Worm (Caenorhabditis elegans): ENCODE data around the gene flcn-1.

flcn-1 gene

ce11 chrII:6908689-6909088 is 19.9 kb upstream of the flcn-1 start (continued):
- peak; percentile 7 for TF ChIP-seq rnt-1 (tag; optimal IDR thresholded peaks at IDR 0.05)

ce11 chrII:6909568-6910122 is 18.9 kb upstream of the flcn-1 start, which contains the start of gene asm-1:
TSS of gene asm-1 (plus strand) at chrII:6910072.
- no peak for TF ChIP-seq nhr-12 (tag; optimal IDR thresholded peaks at IDR 0.05)
- TF ChIP-seq unc-98 (GFP tag; IDR thresholded peaks at IDR 0.05): no peak
- TF ChIP-seq nhr-20 (tag; optimal IDR thresholded peaks at IDR 0.05): peak; percentile 34
- peak in 2 of 6 experiments; percentile 49 to 67 for TF ChIP-seq elt-3 (tag; optimal IDR thresholded peaks at IDR 0.05)
- peak; percentile 47 for TF ChIP-seq nhr-71 (tag; optimal IDR thresholded peaks at IDR 0.05)
- no peak for TF ChIP-seq grh-1 (GFP tag; IDR thresholded peaks at IDR 0.05)
- no peak for TF ChIP-seq F16B12.6 (tag; optimal IDR thresholded peaks at IDR 0.05)
- no peak for TF ChIP-seq hlh-17 (GFP tag; optimal IDR thresholded peaks at IDR 0.05; ENCODE audit: borderline replicate concordance)
- TF ChIP-seq nhr-11 (tag; optimal IDR thresholded peaks at IDR 0.05): no peak
- TF ChIP-seq fkh-10 (GFP tag; optimal IDR thresholded peaks at IDR 0.05): no peak
- peak in 1 of 2 experiments; percentile 26 for TF ChIP-seq lin-35 (GFP tag; optimal IDR thresholded peaks at IDR 0.05)
- TF ChIP-seq rnt-1 (tag; optimal IDR thresholded peaks at IDR 0.05): no peak
- peak; percentile 18 for TF ChIP-seq mep-1 (tag; optimal IDR thresholded peaks at IDR 0.05)
- no peak for TF ChIP-seq ama-1 (optimal IDR thresholded peaks at IDR 0.05)
- no peak for TF ChIP-seq ztf-4 (tag; optimal IDR thresholded peaks at IDR 0.05)
- peak; percentile 52 for TF ChIP-seq elt-2 (tag; optimal IDR thresholded peaks at IDR 0.05)
- TF ChIP-seq lin-14 (GFP tag; optimal IDR thresholded peaks at IDR 0.05): peak; percentile 8

DNA sequence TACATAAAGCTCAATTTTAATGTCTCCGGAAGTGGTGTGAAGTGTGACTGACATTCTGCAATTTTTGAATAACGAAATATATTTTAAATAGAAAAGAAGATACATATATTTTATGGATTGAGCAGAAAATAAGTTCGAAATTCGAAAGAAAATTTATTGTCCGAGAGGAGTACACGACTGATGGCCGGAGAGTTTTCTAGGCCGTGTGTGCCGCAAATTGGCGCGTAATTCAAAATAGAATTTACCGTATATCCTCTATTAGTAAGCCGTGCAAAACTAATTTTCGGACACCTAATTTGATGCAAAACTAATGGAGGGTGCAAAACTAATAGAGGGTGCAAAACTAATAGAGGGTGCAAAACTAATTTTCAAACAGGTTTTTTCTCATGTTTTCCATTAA is 15.3 kb upstream of the flcn-1 start, which contains the start of gene cyn-10:
Gene cyn-10, minus strand, starts transcription at position 57 of the 400 bp plus-strand sequence.
- no peak for TF ChIP-seq fos-1 (tag; optimal IDR thresholded peaks at IDR 0.05)
- TF ChIP-seq fkh-10 (GFP tag; optimal IDR thresholded peaks at IDR 0.05): no peak
- peak; percentile 57 for TF ChIP-seq zip-4 (GFP tag; optimal IDR thresholded peaks at IDR 0.05)
- peak; percentile 96 to 97 for TF ChIP-seq lin-35 (GFP tag; optimal IDR thresholded peaks at IDR 0.05)
- TF ChIP-seq egl-27 (tag; optimal IDR thresholded peaks at IDR 0.05): no peak
- peak; percentile 96 for TF ChIP-seq nhr-85 (tag)
- TF ChIP-seq nhr-90 (tag; optimal IDR thresholded peaks at IDR 0.05; ENCODE audit: poor library complexity): peak; percentile 96
- TF ChIP-seq nhr-76 (tag; optimal IDR thresholded peaks at IDR 0.05): no peak
- peak; percentile 79 for TF ChIP-seq ceh-63 (GFP tag; optimal IDR thresholded peaks at IDR 0.05)
- no peak for TF ChIP-seq nhr-12 (tag; optimal IDR thresholded peaks at IDR 0.05)
- no peak for TF ChIP-seq ces-1 (GFP tag; optimal IDR thresholded peaks at IDR 0.05)
- TF ChIP-seq unc-86 (tag; optimal IDR thresholded peaks at IDR 0.05): peak; percentile 84
- TF ChIP-seq zag-1 (tag; optimal IDR thresholded peaks at IDR 0.05): no peak
- peak; percentile 77 for TF ChIP-seq fkh-8 (tag; optimal IDR thresholded peaks at IDR 0.05)
- peak; percentile 71 for TF ChIP-seq sup-37 (GFP tag; optimal IDR thresholded peaks at IDR 0.05)
- TF ChIP-seq grh-1 (GFP tag; IDR thresholded peaks at IDR 0.05): peak; percentile 84
- peak; percentile 98 for TF ChIP-seq irx-1 (tag; optimal IDR thresholded peaks at IDR 0.05)
- TF ChIP-seq ama-1 (optimal IDR thresholded peaks at IDR 0.05): no peak
- peak; percentile 91 for TF ChIP-seq hlh-4 (tag; optimal IDR thresholded peaks at IDR 0.05)
- TF ChIP-seq unc-30 (tag; optimal IDR thresholded peaks at IDR 0.05): no peak
- no peak for TF ChIP-seq tlp-1 (tag; optimal IDR thresholded peaks at IDR 0.05)
- peak; percentile 99 for TF ChIP-seq ceh-90 (tag; optimal IDR thresholded peaks at IDR 0.05)
- no peak for TF ChIP-seq sptf-1 (tag; optimal IDR thresholded peaks at IDR 0.05)
- TF ChIP-seq rnt-1 (tag; optimal IDR thresholded peaks at IDR 0.05): peak; percentile 99
- TF ChIP-seq isw-1 (GFP tag; IDR thresholded peaks at IDR 0.05): peak; percentile 87
- TF ChIP-seq elt-2 (tag; optimal IDR thresholded peaks at IDR 0.05): peak; percentile 82
- peak; percentile 66 for TF ChIP-seq mep-1 (tag; optimal IDR thresholded peaks at IDR 0.05)
- peak; percentile 94 to 96 (median 96) for TF ChIP-seq dpl-1 (GFP tag; optimal IDR thresholded peaks at IDR 0.05)
- peak; percentile 93 for TF ChIP-seq pax-3 (tag; optimal IDR thresholded peaks at IDR 0.05)
- peak; percentile 44 for TF ChIP-seq snpc-4 (tag; optimal IDR thresholded peaks at IDR 0.05)
- TF ChIP-seq ztf-4 (tag; optimal IDR thresholded peaks at IDR 0.05): peak; percentile 66
- no peak for TF ChIP-seq mef-2 (tag; optimal IDR thresholded peaks at IDR 0.05)
- peak; percentile 81 for TF ChIP-seq lin-14 (GFP tag; optimal IDR thresholded peaks at IDR 0.05)
- TF ChIP-seq egl-13 (tag; optimal IDR thresholded peaks at IDR 0.05): peak; percentile 96
- peak; percentile 84 for TF ChIP-seq unc-130 (tag; optimal IDR thresholded peaks at IDR 0.05)
- peak; percentile 96 for TF ChIP-seq nhr-47 (tag; optimal IDR thresholded peaks at IDR 0.05)
- TF ChIP-seq aly-2 (tag; optimal IDR thresholded peaks at IDR 0.05): no peak
- peak; percentile 95 for TF ChIP-seq C04F5.9 (tag; optimal IDR thresholded peaks at IDR 0.05)
- TF ChIP-seq efl-3 (GFP tag; optimal IDR thresholded peaks at IDR 0.05): peak; percentile 75
- TF ChIP-seq nhr-20 (tag; optimal IDR thresholded peaks at IDR 0.05): peak; percentile 92
- TF ChIP-seq sox-4 (tag; optimal IDR thresholded peaks at IDR 0.05): peak; percentile 95

Data from whole organism, L1 larva.